Worm (Caenorhabditis elegans) whole organism, dauer: ENCODE results near the gene acn-1.

Source experiments
- unc-62 ChIP-seq: sonication (generic microtip); optimal IDR thresholded peaks from 2 replicates; lab custom pipeline; 2017; ENCODE audit warnings: missing biosample characterization, missing genetic modification reagents, missing genetic modification characterization

acn-1 gene

ce11 chrX:5079297-5079696, 17.6 kb downstream of the acn-1 start:
- TF ChIP-seq unc-62 (GFP tag; lab: Kevin White, UChicago): no peak

DNA sequence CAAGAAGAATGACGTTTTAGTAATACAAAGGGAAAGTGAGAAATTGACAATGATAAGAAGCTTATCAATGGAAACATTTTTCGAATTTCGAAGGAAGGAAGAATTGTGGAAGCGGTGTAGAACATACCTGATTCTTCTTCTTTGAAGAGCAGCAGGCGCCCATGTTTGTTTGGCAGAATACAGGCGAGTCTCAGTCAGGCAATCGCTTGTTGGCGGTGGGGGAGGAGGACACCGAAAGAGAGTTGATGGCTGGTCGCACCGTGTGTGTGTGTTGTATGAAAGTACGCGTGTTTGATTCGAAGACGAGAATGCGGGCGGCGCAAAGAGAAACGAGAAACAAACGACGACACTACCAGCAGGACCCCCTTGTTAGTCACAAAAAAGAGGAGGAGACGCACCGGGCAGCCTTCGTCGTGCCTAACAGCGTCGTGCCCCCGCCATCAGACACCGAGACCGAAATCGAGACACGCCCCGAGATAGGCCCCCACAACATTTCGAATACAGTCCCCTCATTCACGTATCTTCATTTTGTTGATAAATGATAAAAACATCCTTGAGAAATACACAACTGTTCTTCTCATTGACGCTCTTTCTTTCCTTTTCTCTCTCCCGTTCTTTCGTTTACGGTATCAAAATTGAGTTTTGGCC, 19.0 kb downstream of the acn-1 start, which contains the start of gene cal-5:
Gene cal-5, minus strand, starts transcription at position 266 of the 648 bp plus-strand sequence.
- TF ChIP-seq unc-62 (GFP tag; lab: Kevin White, UChicago): no peak

DNA sequence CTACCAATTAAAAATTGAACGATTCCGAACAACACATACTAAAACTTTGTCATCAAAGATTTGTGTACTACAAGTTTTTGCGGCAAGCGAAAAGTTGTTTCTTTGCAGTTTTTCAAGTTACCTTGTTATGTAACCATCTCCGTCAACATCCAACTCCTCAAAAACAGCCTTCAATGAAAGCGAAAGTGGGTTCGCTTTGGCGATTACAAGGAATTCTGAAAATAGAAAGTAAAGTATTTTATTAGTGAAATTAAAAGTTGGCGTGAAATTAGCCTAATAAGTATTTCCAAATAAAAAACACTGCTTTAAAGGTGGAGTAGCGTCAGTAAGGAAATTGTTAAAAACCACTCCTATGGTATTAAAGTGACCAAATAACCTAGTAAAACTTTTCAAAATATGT, 21.3 kb downstream of the acn-1 start:
- TF ChIP-seq unc-62 (GFP tag; lab: Kevin White, UChicago): no peak

DNA sequence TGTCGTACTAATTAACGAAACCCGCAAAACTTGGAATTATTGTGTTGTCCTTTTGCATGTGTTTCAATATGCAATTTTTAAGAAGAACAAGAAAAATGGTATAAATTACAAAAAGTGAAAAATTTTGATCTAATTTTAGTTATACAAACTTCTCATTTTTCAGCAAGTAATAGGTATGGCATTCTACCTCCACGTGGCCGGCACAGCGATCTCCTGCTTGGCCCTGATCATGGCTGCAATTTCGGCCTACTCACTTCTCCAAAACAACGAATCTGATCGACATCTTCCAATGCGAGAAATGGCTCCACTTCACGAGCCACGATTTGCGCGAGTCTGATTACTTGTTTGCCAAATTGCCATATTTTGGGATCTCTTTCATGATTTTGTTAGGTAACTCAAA, 23.0 kb downstream of the acn-1 start:
- TF ChIP-seq unc-62 (GFP tag; lab: Kevin White, UChicago): no peak

DNA sequence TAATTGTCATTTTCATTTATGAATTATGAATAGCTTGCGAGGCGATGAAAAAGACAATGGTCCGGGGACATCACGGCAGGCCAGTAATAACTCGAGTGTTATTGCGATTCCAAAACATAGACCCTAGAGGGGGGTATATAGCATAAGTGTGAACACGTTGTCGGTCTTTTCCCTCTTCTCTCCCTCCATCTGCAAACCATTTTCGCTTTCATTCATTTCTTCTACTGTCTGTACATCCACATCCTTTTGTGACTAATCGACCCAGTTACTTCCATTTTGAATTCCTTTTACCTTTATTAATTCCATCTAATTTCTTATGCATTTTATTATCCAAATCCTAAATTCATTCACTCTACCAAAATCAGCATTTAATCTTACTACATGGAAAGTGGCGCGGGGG, 25.8 kb downstream of the acn-1 start:
- TF ChIP-seq unc-62 (GFP tag; lab: Kevin White, UChicago): no peak

DNA sequence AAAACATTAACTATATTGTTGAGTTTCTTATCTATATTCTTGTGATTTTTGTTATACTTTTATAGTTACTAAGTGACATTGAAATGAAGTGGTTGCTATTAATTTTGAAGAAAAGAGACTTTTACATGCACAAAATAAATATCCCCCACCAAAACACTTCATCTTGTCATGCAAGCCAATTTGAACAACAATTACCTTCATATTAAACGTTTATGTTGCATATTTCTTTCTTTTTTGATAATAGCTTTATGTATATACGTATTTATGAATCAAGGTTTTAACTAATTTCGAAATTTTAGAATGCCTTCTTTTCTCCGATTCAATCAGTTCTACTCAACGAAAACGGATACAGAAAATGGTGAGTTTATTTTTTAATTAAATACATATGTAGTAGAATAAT, 29.1 kb downstream of the acn-1 start, which contains the start of gene clc-7:
Gene clc-7, plus strand, starts transcription at position 301 of the 400 bp plus-strand sequence.
- TF ChIP-seq unc-62 (GFP tag; lab: Kevin White, UChicago): no peak

DNA sequence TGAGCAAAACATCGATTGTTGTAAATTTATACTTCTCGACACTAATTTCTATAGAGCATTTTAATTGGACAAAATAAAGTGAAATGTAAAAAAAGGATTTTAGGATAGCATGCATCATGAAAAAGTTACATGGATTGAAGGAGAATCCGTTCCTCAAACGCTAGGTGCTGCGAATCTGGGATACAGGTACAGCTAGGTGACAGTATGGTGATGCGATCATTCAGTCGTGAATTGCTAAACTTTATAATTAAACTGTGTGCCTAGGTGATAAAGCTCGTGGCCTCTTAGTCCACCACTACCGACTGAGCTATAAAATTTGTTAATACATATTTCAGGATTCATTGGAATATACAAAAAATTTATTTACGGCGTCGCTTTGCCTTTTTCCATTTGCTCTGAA, 30.3 kb downstream of the acn-1 start:
- no peak for TF ChIP-seq unc-62 (GFP tag; lab: Kevin White, UChicago)

DNA sequence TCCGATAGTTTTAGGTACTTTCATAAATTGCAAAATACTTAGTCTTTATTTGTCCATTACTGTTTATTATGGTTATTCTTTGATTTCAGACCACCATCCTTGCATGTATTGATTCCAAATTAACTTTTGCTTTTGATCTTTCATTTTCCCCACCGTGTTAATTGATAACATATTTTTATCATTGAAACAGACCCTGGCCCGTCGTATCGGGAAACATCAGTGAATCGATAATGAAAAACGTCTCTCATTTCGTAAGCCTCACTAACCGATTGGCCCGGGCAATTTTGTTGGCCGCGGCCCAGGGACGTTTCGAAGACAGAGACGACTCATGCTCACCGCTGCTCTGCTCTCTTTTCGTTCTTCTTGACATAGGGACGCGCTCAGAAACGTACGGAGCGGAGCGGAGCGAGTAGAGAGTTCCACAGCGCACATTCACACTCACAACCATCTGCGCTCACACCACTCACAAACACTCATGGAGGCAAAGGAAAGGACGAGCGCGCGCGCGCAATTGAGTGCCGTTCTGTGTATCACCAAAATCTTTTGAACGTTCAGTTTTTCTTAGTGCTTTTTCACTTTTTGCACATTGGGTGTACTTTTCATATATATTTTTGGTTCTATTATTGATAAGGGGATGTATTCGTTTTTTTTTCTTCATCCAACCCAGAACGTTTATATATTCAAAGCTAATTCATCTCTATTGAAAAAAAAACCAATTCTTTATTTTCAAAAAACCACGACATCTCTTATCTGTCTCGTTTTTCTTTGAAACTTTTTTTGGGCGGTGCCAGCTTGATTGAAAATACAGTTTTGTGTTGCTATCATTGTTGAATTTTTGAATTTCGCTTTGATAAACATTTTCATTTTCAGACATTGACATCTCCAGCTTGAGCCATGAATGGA, 32.9 kb downstream of the acn-1 start, which contains the start of gene C24H10.2:
Gene C24H10.2, plus strand, starts transcription at position 853 of the 903 bp plus-strand sequence.
- no peak for TF ChIP-seq unc-62 (GFP tag; lab: Kevin White, UChicago)

- TF ChIP-seq unc-62 (GFP tag; lab: Kevin White, UChicago): no peak
Observed at ce11 chrX:5061763-5062162, 35.1 kb downstream of the acn-1 start.

DNA sequence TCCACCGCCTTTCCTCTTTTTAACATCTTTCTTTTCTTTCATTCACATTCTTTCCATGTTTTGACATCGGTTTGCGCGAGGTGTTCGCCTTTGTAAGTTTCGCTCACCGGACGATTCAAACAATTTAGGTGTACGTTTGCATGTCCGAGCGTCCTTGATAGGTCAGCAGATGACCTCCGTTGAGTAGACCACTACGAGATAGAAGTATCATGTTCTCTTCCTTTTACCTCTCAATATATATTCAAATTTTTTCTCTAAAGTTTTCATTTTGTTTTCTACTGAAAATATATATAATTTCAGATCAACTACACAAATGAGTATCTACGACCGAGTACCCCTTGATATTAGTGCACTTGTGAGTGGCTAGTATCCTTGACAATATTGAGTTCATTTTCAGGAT, 36.1 kb downstream of the acn-1 start, which contains the start of gene C24H10.3:
Gene C24H10.3, plus strand, starts transcription at position 301 of the 400 bp plus-strand sequence.
- no peak for TF ChIP-seq unc-62 (GFP tag; lab: Kevin White, UChicago)

- no peak for TF ChIP-seq unc-62 (GFP tag; lab: Kevin White, UChicago)
Observed at ce11 chrX:5059163-5059562, 37.7 kb downstream of the acn-1 start, which contains the start of gene C24H10.4. C24H10.4 (minus strand) TSS chrX:5059263.

DNA sequence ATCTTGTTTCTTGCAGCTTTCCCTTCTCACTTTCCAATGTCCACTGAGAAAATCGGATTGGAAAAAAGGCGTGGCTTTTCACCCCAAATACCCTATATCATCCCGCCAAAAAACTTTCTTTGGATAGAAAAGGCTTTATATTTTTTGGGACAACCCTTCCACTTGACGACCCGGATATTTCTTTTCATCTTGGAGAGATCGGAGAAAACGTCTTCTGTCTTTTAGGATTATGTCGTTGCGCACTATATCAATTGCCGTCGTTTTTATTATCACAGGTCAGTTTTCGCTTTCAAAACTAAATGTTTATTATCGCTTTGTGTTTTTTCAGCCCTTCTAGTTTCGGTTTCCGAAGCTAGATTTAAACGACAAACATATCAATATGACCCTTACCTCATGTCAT, 53.0 kb downstream of the acn-1 start, which contains the start of gene Y64H9A.2:
Gene Y64H9A.2, plus strand, starts transcription at position 90 of the 400 bp plus-strand sequence.
- TF ChIP-seq unc-62 (GFP tag; lab: Kevin White, UChicago): no peak
